Worm (Caenorhabditis elegans): ENCODE data around the gene arrd-19.

The arrd-19 gene

DNA sequence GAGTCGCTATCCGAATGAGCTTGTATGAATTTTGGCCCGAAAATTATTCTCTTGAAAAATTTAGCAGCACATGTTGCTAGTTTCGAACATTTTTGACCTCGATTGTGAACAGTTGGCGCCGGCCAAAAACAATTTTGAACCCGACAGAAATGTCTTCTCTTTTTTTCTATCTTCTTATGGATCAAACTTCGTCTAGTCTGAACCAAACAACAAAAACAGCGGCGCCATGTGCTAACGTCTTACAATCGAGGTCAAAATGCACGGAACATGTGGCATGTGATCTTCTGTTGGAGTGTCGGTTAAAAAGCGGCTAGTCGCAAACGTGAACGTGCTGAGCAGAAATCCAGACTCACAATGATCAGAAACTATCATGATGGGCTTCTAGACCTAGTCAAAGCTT lies 39.1 kb downstream of the arrd-19 start:
- TF ChIP-seq sem-4 (tag; optimal IDR thresholded peaks at IDR 0.05), result peak; percentile 4
- peak; percentile 80 for TF ChIP-seq F13H6.1 (tag; optimal IDR thresholded peaks at IDR 0.05)
- TF ChIP-seq elt-3 (tag; optimal IDR thresholded peaks at IDR 0.05), result no peak
- TF ChIP-seq sma-9 (GFP tag; optimal IDR thresholded peaks at IDR 0.05), result peak; percentile 92
- no peak for TF ChIP-seq sma-9 (tag; optimal IDR thresholded peaks at IDR 0.05)

DNA sequence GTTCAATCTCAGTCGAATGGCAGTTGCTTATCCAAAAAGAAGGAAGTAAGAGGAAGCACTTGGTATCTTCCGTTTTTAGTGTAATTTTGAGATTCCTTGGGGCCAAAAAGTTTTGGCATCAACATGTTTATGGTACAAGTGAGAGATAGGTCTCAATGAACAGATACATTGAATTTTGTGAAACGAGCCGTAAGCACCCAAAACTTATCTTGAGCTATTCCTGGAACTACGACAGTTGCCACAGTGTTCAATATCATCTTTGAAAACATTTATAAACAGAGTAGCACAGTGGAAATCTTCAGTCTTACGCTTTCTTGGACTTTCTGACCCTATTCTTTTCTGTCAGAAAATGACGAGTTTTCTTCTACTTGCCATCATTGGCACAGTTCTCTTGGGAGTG lies 40.3 kb downstream of the arrd-19 start, which contains the start of gene T28A11.3:
TSS of gene T28A11.3 (plus strand) at position 301 of the 400 bp plus-strand sequence.
- TF ChIP-seq unc-62 (GFP tag; optimal IDR thresholded peaks at IDR 0.05) (no peak), sma-9 (GFP tag; optimal IDR thresholded peaks at IDR 0.05) (no peak), sma-9 (tag; optimal IDR thresholded peaks at IDR 0.05) (no peak), egl-27 (tag; optimal IDR thresholded peaks at IDR 0.05) (no peak), zag-1 (tag; optimal IDR thresholded peaks at IDR 0.05) (no peak), snpc-4 (tag; optimal IDR thresholded peaks at IDR 0.05) (no peak), nhr-25 (tag; optimal IDR thresholded peaks at IDR 0.05) (no peak), R02D3.7 (tag; optimal IDR thresholded peaks at IDR 0.05) (no peak), nhr-129 (tag; optimal IDR thresholded peaks at IDR 0.05) (no peak), elt-3 (tag; optimal IDR thresholded peaks at IDR 0.05) (no peak), elt-1 (tag; optimal IDR thresholded peaks at IDR 0.05) (no peak), fos-1 (tag; optimal IDR thresholded peaks at IDR 0.05) (no peak), mdl-1 (tag; optimal IDR thresholded peaks at IDR 0.05) (no peak), nhr-12 (tag; optimal IDR thresholded peaks at IDR 0.05) (no peak), lin-39 (tag; optimal IDR thresholded peaks at IDR 0.05) (no peak)

DNA sequence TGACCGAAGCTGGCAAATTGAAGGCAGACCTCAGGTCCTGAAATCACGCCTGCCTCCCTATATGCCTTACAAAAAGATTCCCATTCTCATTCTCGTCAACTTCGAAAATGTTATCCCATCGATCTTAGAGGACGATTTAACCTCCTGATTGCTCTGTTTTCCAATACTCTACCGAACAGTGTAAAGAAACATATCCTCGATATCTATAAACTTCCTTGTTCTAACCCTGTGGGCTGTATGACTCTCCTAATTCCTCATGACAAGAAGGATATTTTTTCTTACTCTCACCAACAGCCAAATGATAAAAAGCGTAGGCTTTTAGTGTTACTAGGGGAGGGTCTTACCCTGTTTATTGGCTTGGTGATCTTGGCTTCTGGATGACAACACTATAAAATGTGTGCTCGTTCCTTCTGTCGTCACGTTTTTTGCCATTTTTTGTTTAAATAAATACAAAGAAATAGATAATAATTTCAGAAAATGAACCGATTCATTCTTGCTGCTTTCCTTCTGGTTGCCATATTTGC lies 41.7 kb downstream of the arrd-19 start, which contains the start of gene T28A11.4:
TSS of gene T28A11.4 (plus strand) at position 474 of the 524 bp plus-strand sequence.
- no peak for TF ChIP-seq sma-9 (GFP tag; optimal IDR thresholded peaks at IDR 0.05)
- TF ChIP-seq sma-9 (tag; optimal IDR thresholded peaks at IDR 0.05), result no peak

DNA sequence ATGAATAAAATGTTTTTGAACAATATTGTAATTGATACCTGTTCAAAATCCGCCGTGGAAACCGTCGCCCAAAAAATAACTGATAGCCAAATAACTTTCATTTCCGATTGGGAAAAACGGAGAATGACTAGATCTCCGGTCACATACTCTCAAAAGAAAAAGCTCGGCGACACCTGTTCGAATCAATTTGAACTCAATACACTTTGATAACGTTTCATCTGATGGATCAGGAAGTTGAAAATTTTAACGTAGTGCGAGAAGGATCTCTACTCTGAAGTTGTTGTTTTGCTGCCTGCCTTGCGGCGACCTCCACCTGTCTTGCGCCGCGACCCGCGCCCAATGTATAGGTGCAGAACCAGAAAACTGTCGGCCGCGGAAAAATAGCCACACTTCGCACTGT lies 42.2 kb downstream of the arrd-19 start, which contains the start of gene T28A11.20:
TSS of gene T28A11.20 (minus strand) at position 101 of the 400 bp plus-strand sequence.
- TF ChIP-seq mab-5 (tag; optimal IDR thresholded peaks at IDR 0.05) (no peak), ZK546.5 (tag; optimal IDR thresholded peaks at IDR 0.05) (no peak), F13H6.1 (tag; optimal IDR thresholded peaks at IDR 0.05) (no peak), unc-55 (GFP tag; optimal IDR thresholded peaks at IDR 0.05) (no peak), ztf-11 (tag; optimal IDR thresholded peaks at IDR 0.05) (no peak), aly-2 (tag; optimal IDR thresholded peaks at IDR 0.05) (no peak), unc-39 (tag; optimal IDR thresholded peaks at IDR 0.05) (no peak), blmp-1 (tag; optimal IDR thresholded peaks at IDR 0.05; ENCODE audit: insufficient read depth) (no peak), elt-3 (tag; optimal IDR thresholded peaks at IDR 0.05) (no peak), lin-11 (tag; optimal IDR thresholded peaks at IDR 0.05) (no peak), nhr-12 (tag; optimal IDR thresholded peaks at IDR 0.05) (no peak)

DNA sequence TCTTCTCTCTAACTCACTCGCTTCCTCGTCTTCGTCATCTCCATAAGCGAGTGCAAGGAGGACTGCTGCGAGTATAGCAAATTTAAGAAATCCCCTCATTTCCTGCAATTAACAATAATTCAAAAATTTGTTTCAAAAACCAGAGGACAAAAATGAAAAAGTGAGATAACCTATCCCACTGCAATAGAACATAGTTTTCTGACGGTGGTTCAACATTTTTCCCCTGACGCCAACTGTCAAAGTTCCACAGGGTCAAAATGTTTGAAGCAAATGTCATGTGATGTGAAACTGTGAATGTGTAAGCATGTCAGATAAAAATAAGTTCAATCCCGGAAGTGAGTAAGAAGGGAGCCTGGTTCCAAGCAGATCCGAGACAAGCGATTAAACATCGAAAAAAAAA lies 45.9 kb downstream of the arrd-19 start, which contains the start of gene T28A11.19:
TSS of gene T28A11.19 (minus strand) at position 108 of the 400 bp plus-strand sequence.
- TF ChIP-seq sma-9 (GFP tag; optimal IDR thresholded peaks at IDR 0.05) (peak; percentile 33), sma-9 (tag; optimal IDR thresholded peaks at IDR 0.05) (no peak), dmd-4 (tag; optimal IDR thresholded peaks at IDR 0.05) (no peak), lsy-2 (tag; optimal IDR thresholded peaks at IDR 0.05) (no peak)

DNA sequence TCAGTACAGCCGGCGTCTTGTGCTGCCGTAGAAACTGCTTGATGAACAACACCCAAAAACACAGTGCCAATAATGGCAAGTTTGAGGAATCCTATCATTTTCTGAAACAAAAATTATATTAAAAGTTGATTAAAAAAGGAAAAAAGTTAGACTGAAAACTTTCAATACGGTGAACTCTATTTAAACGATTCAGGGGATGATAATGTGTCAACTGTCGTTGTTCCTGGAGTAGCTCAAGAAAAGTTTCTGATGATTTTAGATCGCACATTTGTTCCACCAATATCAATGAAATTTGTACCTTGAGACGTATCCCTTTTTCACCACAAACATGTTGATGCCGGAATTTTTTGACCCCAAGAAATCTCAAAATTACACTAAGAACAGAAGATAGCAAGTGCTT lies 47.4 kb downstream of the arrd-19 start, which contains the start of gene T28A11.18:
TSS of gene T28A11.18 (minus strand) at position 101 of the 400 bp plus-strand sequence.
- no peak for TF ChIP-seq nhr-237 (tag; optimal IDR thresholded peaks at IDR 0.05)
- no peak for TF ChIP-seq ceh-82 (tag; optimal IDR thresholded peaks at IDR 0.05)
- no peak for TF ChIP-seq ztf-4 (tag; optimal IDR thresholded peaks at IDR 0.05)
- no peak for TF ChIP-seq skn-1 (tag; optimal IDR thresholded peaks at IDR 0.05)
- TF ChIP-seq aly-2 (tag; optimal IDR thresholded peaks at IDR 0.05), result no peak
- TF ChIP-seq sma-9 (GFP tag; optimal IDR thresholded peaks at IDR 0.05), result no peak
- TF ChIP-seq sma-9 (tag; optimal IDR thresholded peaks at IDR 0.05), result no peak
- no peak for TF ChIP-seq R02D3.7 (tag; optimal IDR thresholded peaks at IDR 0.05)

Data from whole organism, L2 larva.